Fruit fly (Drosophila melanogaster): Measurements from ENCODE around the gene CG13999.
A peak's percentile ranks its signal among the peaks of the same experiment; 100 is the strongest.

The CG13999 gene

dm6 chr2L:5943229-5944078 is 12.8 kb downstream of the CG13999 start, which contains the start of the genes Sfp26Ad and Gpdh1 (continued):
- TF ChIP-seq CG15073 (GFP tag; optimal IDR thresholded peaks at IDR 0.05) = no peak
- peak; percentile 39; the same call in 1 of the 2 replicates for TF ChIP-seq nerfin-2 (GFP tag; IDR thresholded peaks at IDR 0.05; ENCODE audit: partially characterized antibody)
- TF ChIP-seq chif (GFP tag; optimal IDR thresholded peaks at IDR 0.05) = peak; percentile 68 to 76
- TF ChIP-seq Sox100B (GFP tag; optimal IDR thresholded peaks at IDR 0.05) = peak; percentile 34
- TF ChIP-seq CG17912 (GFP tag; optimal IDR thresholded peaks at IDR 0.05) = peak; percentile 71
- no peak for TF ChIP-seq CG7357 (GFP tag; IDR thresholded peaks at IDR 0.05)
- peak; percentile 15 for TF ChIP-seq CG3065 (GFP tag; optimal IDR thresholded peaks at IDR 0.05)
- peak; percentile 45 for TF ChIP-seq CG8089 (GFP tag; optimal IDR thresholded peaks at IDR 0.05)
- TF ChIP-seq CG12659 (GFP tag; optimal IDR thresholded peaks at IDR 0.05) = peak; percentile 84
- peak; percentile 49 for TF ChIP-seq CG4328 (GFP tag; optimal IDR thresholded peaks at IDR 0.05)
- peak; percentile 50 for TF ChIP-seq pnt (GFP tag; optimal IDR thresholded peaks at IDR 0.05)
- peak; percentile 88 for TF ChIP-seq CG2120 (GFP tag; optimal IDR thresholded peaks at IDR 0.05)
- peak; percentile 36 for TF ChIP-seq scrt (GFP tag; optimal IDR thresholded peaks at IDR 0.05)
- TF ChIP-seq run (tag; optimal IDR thresholded peaks at IDR 0.05) = peak; percentile 40
- TF ChIP-seq CG12071 (GFP tag; optimal IDR thresholded peaks at IDR 0.05) = peak; percentile 45
- TF ChIP-seq nau (GFP tag; optimal IDR thresholded peaks at IDR 0.05) = peak; percentile 68
- TF ChIP-seq CG9609 (GFP tag; optimal IDR thresholded peaks at IDR 0.05) = peak; percentile 64
- TF ChIP-seq Fer1 (GFP tag; optimal IDR thresholded peaks at IDR 0.05) = peak; percentile 84
- no peak for TF ChIP-seq C15 (GFP tag; IDR thresholded peaks at IDR 0.05)
- peak; percentile 46 for TF ChIP-seq stc (GFP tag; IDR thresholded peaks at IDR 0.05)
- peak; percentile 35 for TF ChIP-seq CG12236 (GFP tag; optimal IDR thresholded peaks at IDR 0.05)
- TF ChIP-seq en (GFP tag; optimal IDR thresholded peaks at IDR 0.05) = peak; percentile 67
- TF ChIP-seq chinmo (GFP tag; IDR thresholded peaks at IDR 0.05; ENCODE audit: partially characterized antibody) = peak; percentile 94; the same call in 3 of the 4 replicates
- TF ChIP-seq Hmx (GFP tag; optimal IDR thresholded peaks at IDR 0.05) = peak; percentile 6
- peak; percentile 38 for TF ChIP-seq p53 (GFP tag; optimal IDR thresholded peaks at IDR 0.05)
- TF ChIP-seq CG8478 (optimal IDR thresholded peaks at IDR 0.05) = no peak
- TF ChIP-seq amos (GFP tag; IDR thresholded peaks at IDR 0.05; ENCODE audit: partially characterized antibody) = peak; percentile 36
- TF ChIP-seq emc (GFP tag; optimal IDR thresholded peaks at IDR 0.05) = peak; percentile 58
- TF ChIP-seq Gsc (GFP tag; IDR thresholded peaks at IDR 0.05) = no peak
- TF ChIP-seq CG6765 (GFP tag; optimal IDR thresholded peaks at IDR 0.05) = peak; percentile 78
- no peak for TF ChIP-seq CkIIα-i1 (GFP tag; IDR thresholded peaks at IDR 0.05)
- peak; percentile 63; the same call in 1 of the 2 replicates for TF ChIP-seq Adf1 (GFP tag; IDR thresholded peaks at IDR 0.05)
- no peak for TF ChIP-seq abd-A (tag; optimal IDR thresholded peaks at IDR 0.05)
- TF ChIP-seq CG30020 (tag; optimal IDR thresholded peaks at IDR 0.05) = peak; percentile 47
- TF ChIP-seq H15 (GFP tag; IDR thresholded peaks at IDR 0.05) = peak; percentile 58; the same call in 2 of the 3 replicates
- TF ChIP-seq B-H1 (GFP tag; IDR thresholded peaks at IDR 0.05) = no peak
- TF ChIP-seq CG4404 (GFP tag; IDR thresholded peaks at IDR 0.05) = peak; percentile 32; the same call in 1 of the 2 replicates
- TF ChIP-seq al (GFP tag; IDR thresholded peaks at IDR 0.05) = peak; percentile 48; the same call in 1 of the 2 replicates
- TF ChIP-seq jumu (GFP tag; optimal IDR thresholded peaks at IDR 0.05) = peak; percentile 87
- no peak for TF ChIP-seq CG1832 (GFP tag; optimal IDR thresholded peaks at IDR 0.05)
- peak; percentile 66 for TF ChIP-seq CG13424 (tag; optimal IDR thresholded peaks at IDR 0.05)
- peak; percentile 72 for TF ChIP-seq bab2 (GFP tag; optimal IDR thresholded peaks at IDR 0.05)
- TF ChIP-seq br (optimal IDR thresholded peaks at IDR 0.05) = no peak
- peak; percentile 12 for TF ChIP-seq CG15011 (GFP tag; optimal IDR thresholded peaks at IDR 0.05)
- peak; percentile 93 for TF ChIP-seq CG13624 (GFP tag; optimal IDR thresholded peaks at IDR 0.05)
- peak; percentile 23 for TF ChIP-seq Vsx1 (GFP tag; optimal IDR thresholded peaks at IDR 0.05)
- TF ChIP-seq Awh (GFP tag; IDR thresholded peaks at IDR 0.05) = peak; percentile 62; the same call in 1 of the 2 replicates
- TF ChIP-seq zfh2 (GFP tag; optimal IDR thresholded peaks at IDR 0.05) = peak; percentile 76
- peak; percentile 23 for TF ChIP-seq YL-1 (GFP tag; optimal IDR thresholded peaks at IDR 0.05)
- peak; percentile 72 for TF ChIP-seq CoRest (tag; optimal IDR thresholded peaks at IDR 0.05)
